Fruit fly (Drosophila melanogaster): ENCODE data around the gene salt.

Gene salt

DNA sequence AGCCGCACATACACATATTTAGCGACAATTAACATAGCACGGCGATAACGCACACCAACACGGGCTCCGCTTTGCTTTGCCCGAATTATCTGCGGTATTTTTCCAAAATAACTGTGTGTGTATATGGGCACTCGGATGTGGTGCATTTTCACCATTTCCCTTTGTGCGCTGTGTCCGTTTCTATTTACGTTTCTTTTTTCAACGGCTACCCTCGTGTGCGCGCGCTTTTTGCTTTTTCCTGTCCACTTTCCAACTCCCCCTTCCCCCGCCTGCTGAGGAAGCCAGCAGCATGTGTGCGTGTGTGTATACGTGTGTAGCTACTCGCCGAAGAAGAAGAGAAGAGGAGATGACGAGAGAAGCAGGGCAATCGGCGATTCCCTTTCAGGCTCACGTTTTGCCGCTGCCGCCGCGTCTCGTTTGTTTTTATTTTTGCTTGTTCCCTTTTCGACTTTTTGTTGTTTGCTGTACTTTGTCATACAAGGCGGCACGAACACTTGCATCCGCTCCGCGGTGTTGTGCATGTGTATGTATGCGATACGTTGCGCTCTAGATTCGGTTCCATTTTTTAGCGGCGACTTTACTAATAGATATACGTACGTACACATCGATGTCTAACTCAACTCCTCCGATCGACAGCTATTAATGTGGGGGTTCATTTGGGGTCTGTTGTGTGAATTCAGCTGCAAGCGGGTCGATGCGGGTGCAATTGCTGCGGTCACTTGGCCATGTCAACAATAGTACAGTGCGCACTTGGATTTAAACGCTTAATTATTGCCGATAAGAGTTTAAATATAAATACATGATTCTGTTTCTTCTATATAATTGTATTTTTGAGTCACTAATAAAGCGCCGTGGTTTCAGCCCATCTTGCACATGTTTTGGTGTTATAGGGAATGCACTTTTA is 6.2 kb downstream of the salt start:
- TF ChIP-seq lmd (GFP tag; IDR thresholded peaks at IDR 0.05) (no peak), CG18011 (GFP tag; optimal IDR thresholded peaks at IDR 0.05) (no peak), CG11696 (GFP tag; IDR thresholded peaks at IDR 0.05) (no peak), Stat92E (GFP tag; optimal IDR thresholded peaks at IDR 0.05) (peak in 1 of 3 experiments; percentile 27), ci (GFP tag; IDR thresholded peaks at IDR 0.05) (no peak), dimm (GFP tag; IDR thresholded peaks at IDR 0.05) (no peak), pfk (GFP tag; optimal IDR thresholded peaks at IDR 0.05) (peak; percentile 42), unpg (GFP tag; optimal IDR thresholded peaks at IDR 0.05) (no peak), prd (optimal IDR thresholded peaks at IDR 0.05) (no peak), prd (GFP tag; IDR thresholded peaks at IDR 0.05) (no peak), CG17829 (tag; optimal IDR thresholded peaks at IDR 0.05) (peak; percentile 56), TFAM (GFP tag; optimal IDR thresholded peaks at IDR 0.05) (no peak), Dp (GFP tag; optimal IDR thresholded peaks at IDR 0.05) (peak; percentile 58), Mrtf (GFP tag; IDR thresholded peaks at IDR 0.05) (no peak), chm (GFP tag; IDR thresholded peaks at IDR 0.05) (no peak), gcm2 (GFP tag; optimal IDR thresholded peaks at IDR 0.05) (no peak), Nf-YC (tag; optimal IDR thresholded peaks at IDR 0.05) (no peak), fd3F (GFP tag; optimal IDR thresholded peaks at IDR 0.05) (no peak), zf30C (GFP tag; optimal IDR thresholded peaks at IDR 0.05) (no peak), bbx (GFP tag; IDR thresholded peaks at IDR 0.05; ENCODE audit: partially characterized antibody) (no peak), Fer1 (GFP tag; optimal IDR thresholded peaks at IDR 0.05) (peak; percentile 60), CG12236 (GFP tag; optimal IDR thresholded peaks at IDR 0.05) (no peak), CG6254 (GFP tag; optimal IDR thresholded peaks at IDR 0.05) (no peak), C15 (GFP tag; IDR thresholded peaks at IDR 0.05) (no peak), Awh (GFP tag; IDR thresholded peaks at IDR 0.05) (no peak), Bteb2 (GFP tag; optimal IDR thresholded peaks at IDR 0.05) (no peak), CHES-1-like (GFP tag; optimal IDR thresholded peaks at IDR 0.05) (peak; percentile 33), dysf (GFP tag; IDR thresholded peaks at IDR 0.05) (no peak), her (GFP tag; optimal IDR thresholded peaks at IDR 0.05) (peak; percentile 7), Sry-β (GFP tag; optimal IDR thresholded peaks at IDR 0.05) (no peak), gsb (GFP tag; IDR thresholded peaks at IDR 0.05) (no peak), lilli (GFP tag; optimal IDR thresholded peaks at IDR 0.05) (no peak), ssp (GFP tag; IDR thresholded peaks at IDR 0.05) (no peak), maf-S (GFP tag; optimal IDR thresholded peaks at IDR 0.05) (no peak), mam (GFP tag; optimal IDR thresholded peaks at IDR 0.05) (no peak), tgo (GFP tag; IDR thresholded peaks at IDR 0.05) (no peak), Eip74EF (GFP tag; optimal IDR thresholded peaks at IDR 0.05) (no peak), chn (GFP tag; optimal IDR thresholded peaks at IDR 0.05) (peak; percentile 7), Optix (GFP tag; IDR thresholded peaks at IDR 0.05) (no peak), CG4730 (GFP tag; IDR thresholded peaks at IDR 0.05) (no peak), aop (GFP tag; IDR thresholded peaks at IDR 0.05) (no peak), CG3847 (GFP tag; IDR thresholded peaks at IDR 0.05) (no peak), CG7357 (GFP tag; IDR thresholded peaks at IDR 0.05) (0 out of 3 replicates have a peak, but pooled peaks have one; percentile 3), CG10147 (GFP tag; optimal IDR thresholded peaks at IDR 0.05) (no peak), pzg (GFP tag; optimal IDR thresholded peaks at IDR 0.05) (peak; percentile 28), wek (GFP tag; optimal IDR thresholded peaks at IDR 0.05) (no peak), sug (tag; optimal IDR thresholded peaks at IDR 0.05) (peak; percentile 54), jigr1 (GFP tag; IDR thresholded peaks at IDR 0.05) (no peak), CG34422 (GFP tag; IDR thresholded peaks at IDR 0.05) (no peak), emc (GFP tag; optimal IDR thresholded peaks at IDR 0.05) (no peak)

Measured in whole organism, embryonic.